Worm (Caenorhabditis elegans) whole organism, L1 larva: ENCODE measurements around the gene fbxc-15.
"Not testable (repeated sequence)": the region's sequence is repeated elsewhere in the genome, so short reads cannot be mapped to it uniquely, and the experiment has no call there.

Experiments
- F16B12.6 ChIP-seq: fragments of 150-350 bp; optimal IDR thresholded peaks from 2 replicates; lab custom pipeline; 2014; ENCODE audit warnings: missing biosample characterization, missing genetic modification characterization
- Y116A8C.19 ChIP-seq: sonication (generic microtip); optimal IDR thresholded peaks from 2 replicates; lab custom pipeline; 2016; ENCODE audit warnings: missing compliant biosample characterization, missing genetic modification characterization, borderline replicate concordance
- ama-1 ChIP-seq: fragments of 150-350 bp; optimal IDR thresholded peaks from 2 replicates; lab custom pipeline; 2014
- ceh-63 ChIP-seq: fragments of 200-800 bp; sonication (Bioruptor generic); optimal IDR thresholded peaks from 2 replicates; lab custom pipeline; 2018; ENCODE audit warnings: mild to moderate bottlenecking, missing genetic modification characterization, missing compliant biosample characterization
- ces-1 ChIP-seq: fragments of 150-350 bp; optimal IDR thresholded peaks from 2 replicates; lab custom pipeline; 2014; ENCODE audit warnings: missing biosample characterization, missing genetic modification reagents, missing genetic modification characterization
- efl-3 ChIP-seq: fragments of 200-800 bp; sonication (Bioruptor generic); optimal IDR thresholded peaks from 2 replicates; lab custom pipeline; 2018; ENCODE audit warnings: mild to moderate bottlenecking, missing genetic modification characterization, missing compliant biosample characterization
- elt-2 ChIP-seq: sonication (generic microtip); optimal IDR thresholded peaks from 2 replicates; lab custom pipeline; 2016; ENCODE audit warnings: missing genetic modification characterization, mild to moderate bottlenecking, inconsistent platforms, missing compliant biosample characterization, missing genetic modification reagents
- grh-1 ChIP-seq: fragments of 200-800 bp; sonication (Bioruptor generic); IDR thresholded peaks from 2 replicates; pipeline ENCODE4 v1.3.6; 2022; ENCODE audit warnings: missing genetic modification reagents, missing genetic modification characterization, missing compliant biosample characterization
- isw-1 ChIP-seq: fragments of 200-800 bp; sonication (Bioruptor generic); IDR thresholded peaks from 2 replicates; pipeline ENCODE4 v1.3.6; 2022; ENCODE audit warnings: missing genetic modification characterization, missing compliant biosample characterization
- jun-1 ChIP-seq: fragments of 150-350 bp; optimal IDR thresholded peaks from 2 replicates; lab custom pipeline; 2014; ENCODE audit warnings: missing biosample characterization, missing genetic modification reagents, missing genetic modification characterization
- lin-13 ChIP-seq: fragments of 150-350 bp; optimal IDR thresholded peaks from 2 replicates; lab custom pipeline; 2014; ENCODE audit warnings: missing biosample characterization, missing genetic modification reagents, missing genetic modification characterization
- lin-15B ChIP-seq: fragments of 150-350 bp; sonication (generic microtip); optimal IDR thresholded peaks from 3 replicates; lab custom pipeline; 2014; ENCODE audit warnings: missing biosample characterization, missing genetic modification characterization
- lir-3 ChIP-seq: sonication (generic microtip); optimal IDR thresholded peaks from 2 replicates; lab custom pipeline; 2016; ENCODE audit warnings: mild to moderate bottlenecking, missing genetic modification characterization, moderate library complexity, missing compliant biosample characterization; ENCODE audit not compliant: poor library complexity
- mab-9 ChIP-seq: fragments of 200-800 bp; sonication (Bioruptor generic); IDR thresholded peaks from 2 replicates; pipeline ENCODE4 v1.3.6; 2022; ENCODE audit warnings: missing genetic modification reagents, missing genetic modification characterization, missing compliant biosample characterization
- nhr-20 ChIP-seq: sonication (generic microtip); optimal IDR thresholded peaks from 2 replicates; lab custom pipeline; 2016; ENCODE audit warnings: mild to moderate bottlenecking, missing genetic modification characterization, missing compliant biosample characterization
- nhr-71 ChIP-seq: sonication (generic microtip); optimal IDR thresholded peaks from 2 replicates; lab custom pipeline; 2016; ENCODE audit warnings: mild to moderate bottlenecking, missing genetic modification characterization, moderate library complexity, missing compliant biosample characterization
- nhr-84 ChIP-seq: sonication (generic microtip); optimal IDR thresholded peaks from 2 replicates; lab custom pipeline; 2017; ENCODE audit warnings: missing biosample characterization, missing genetic modification characterization
- nhr-85 ChIP-seq: sonication (generic microtip); peaks from one replicate; lab custom pipeline; 2016; ENCODE audit warnings: missing genetic modification characterization, inconsistent platforms, missing compliant biosample characterization
- rnt-1 ChIP-seq: sonication (generic microtip); optimal IDR thresholded peaks from 2 replicates; lab custom pipeline; 2016; ENCODE audit warnings: mild to moderate bottlenecking, missing genetic modification characterization, moderate library complexity, missing compliant biosample characterization
- snu-23 ChIP-seq: sonication (generic microtip); optimal IDR thresholded peaks from 2 replicates; lab custom pipeline; 2016; ENCODE audit warnings: missing genetic modification characterization, missing compliant biosample characterization
- swsn-7 ChIP-seq: sonication (generic microtip); optimal IDR thresholded peaks from 2 replicates; lab custom pipeline; 2016; ENCODE audit warnings: missing genetic modification characterization, missing compliant biosample characterization
- tbx-2 ChIP-seq: sonication (generic microtip); optimal IDR thresholded peaks from 2 replicates; lab custom pipeline; 2016; ENCODE audit warnings: missing genetic modification characterization, missing compliant biosample characterization
- unc-62 ChIP-seq: fragments of 150-350 bp; optimal IDR thresholded peaks from 2 replicates; lab custom pipeline; 2014; ENCODE audit warnings: missing biosample characterization, missing genetic modification reagents, missing genetic modification characterization
- vab-15 ChIP-seq: sonication (generic microtip); optimal IDR thresholded peaks from 2 replicates; lab custom pipeline; 2017; ENCODE audit warnings: missing genotype, mild to moderate bottlenecking, missing genetic modification characterization, missing compliant biosample characterization

Gene fbxc-15

ce11 chrII:1001351-1001750 is 22.1 kb downstream of the fbxc-15 start, which contains the start of the genes fbxb-30 and F45D11.5:
Gene fbxb-30, minus strand, starts transcription at chrII:1001451.
Gene F45D11.5, plus strand, starts transcription at chrII:1001702.
- TF ChIP-seq jun-1 (tag; lab: Kevin White, UChicago) (no peak), nhr-84 (tag; lab: Kevin White, UChicago) (no peak), efl-3 (GFP tag; lab: Kevin White, UChicago) (no peak), isw-1 (no peak), nhr-71 (tag; lab: Kevin White, UChicago) (no peak), nhr-85 (tag; lab: Kevin White, UChicago) (no peak), ces-1 (GFP tag; lab: Kevin White, UChicago) (no peak), lin-13 (no peak), grh-1 (GFP tag; lab: Robert Waterston, UW) (no peak), lir-3 (no peak)

- not testable (repeated sequence) for TF ChIP-seq ceh-63 (GFP tag; lab: Kevin White, UChicago); vab-15 (tag; lab: Kevin White, UChicago); mab-9 (GFP tag; lab: Robert Waterston, UW)
- TF ChIP-seq, all 84 proteins: peak for 0; not testable (repeated sequence) for 84
Observed at ce11 chrII:1006375-1006774, 27.2 kb downstream of the fbxc-15 start, which contains the start of gene F45D11.14. Gene F45D11.14, minus strand, starts transcription at chrII:1006475.

ce11 chrII:1024684-1025083 is 45.5 kb downstream of the fbxc-15 start, which contains the start of gene btb-11:
Gene btb-11, minus strand, starts transcription at chrII:1024784.
- TF ChIP-seq tbx-2 (tag; lab: Kevin White, UChicago); lin-15B; ama-1 (lab: Kevin White, UChicago): not testable (repeated sequence)

ce11 chrII:1026670-1027069 is 47.4 kb downstream of the fbxc-15 start, which contains the start of gene M01D1.12:
Gene M01D1.12, plus strand, starts transcription at chrII:1026970.
- TF ChIP-seq F16B12.6 (tag; lab: Kevin White, UChicago) (no peak), Y116A8C.19 (no peak), swsn-7 (tag; lab: Kevin White, UChicago) (no peak), rnt-1 (tag; lab: Kevin White, UChicago) (no peak), nhr-20 (no peak), snu-23 (GFP tag; lab: Kevin White, UChicago) (no peak), unc-62 (no peak), vab-15 (tag; lab: Kevin White, UChicago) (no peak)

- peak; percentile 20 for TF ChIP-seq elt-2 (tag; lab: Kevin White, UChicago)
- no peak for TF ChIP-seq tbx-2 (tag; lab: Kevin White, UChicago)
- TF ChIP-seq, all 84 proteins: peak for 1
Observed at ce11 chrII:1028602-1029001, 49.4 kb downstream of the fbxc-15 start, which contains the start of gene math-34. Gene math-34, plus strand, starts transcription at chrII:1028972.
